Worm (Caenorhabditis elegans) whole organism, L1 larva: ENCODE results near the gene arrd-25.

ENCODE experiments used
- C04F5.9 ChIP-seq: sonication (generic microtip); optimal IDR thresholded peaks from 2 replicates; lab custom pipeline; 2016; ENCODE audit warnings: missing genetic modification characterization, missing compliant biosample characterization
- C16A3.4 ChIP-seq: fragments of 150-350 bp; optimal IDR thresholded peaks from 2 replicates; lab custom pipeline; 2014; ENCODE audit warnings: missing biosample characterization, missing genetic modification characterization
- F16B12.6 ChIP-seq: fragments of 150-350 bp; optimal IDR thresholded peaks from 2 replicates; lab custom pipeline; 2014; ENCODE audit warnings: missing biosample characterization, missing genetic modification characterization
- Y116A8C.19 ChIP-seq: sonication (generic microtip); optimal IDR thresholded peaks from 2 replicates; lab custom pipeline; 2016; ENCODE audit warnings: missing compliant biosample characterization, missing genetic modification characterization, borderline replicate concordance
- aha-1 ChIP-seq: fragments of 150-350 bp; optimal IDR thresholded peaks from 2 replicates; lab custom pipeline; 2014; ENCODE audit warnings: missing biosample characterization, missing genetic modification characterization
- blmp-1 ChIP-seq: fragments of 150-350 bp; optimal IDR thresholded peaks from 2 replicates; lab custom pipeline; 2014; ENCODE audit warnings: missing biosample characterization, missing genetic modification characterization
- ceh-63 ChIP-seq: fragments of 200-800 bp; sonication (Bioruptor generic); optimal IDR thresholded peaks from 2 replicates; lab custom pipeline; 2018; ENCODE audit warnings: mild to moderate bottlenecking, missing genetic modification characterization, missing compliant biosample characterization
- ceh-90 ChIP-seq: sonication (generic microtip); optimal IDR thresholded peaks from 2 replicates; lab custom pipeline; 2016; ENCODE audit warnings: missing genetic modification characterization, missing compliant biosample characterization
- efl-3 ChIP-seq: fragments of 200-800 bp; sonication (Bioruptor generic); optimal IDR thresholded peaks from 2 replicates; lab custom pipeline; 2018; ENCODE audit warnings: mild to moderate bottlenecking, missing genetic modification characterization, missing compliant biosample characterization
- egl-13 ChIP-seq: sonication (generic microtip); optimal IDR thresholded peaks from 2 replicates; lab custom pipeline; 2016; ENCODE audit warnings: missing genotype, missing genetic modification reagents, missing genetic modification characterization, missing compliant biosample characterization
- elt-2 ChIP-seq: sonication (generic microtip); optimal IDR thresholded peaks from 2 replicates; lab custom pipeline; 2016; ENCODE audit warnings: missing genetic modification characterization, mild to moderate bottlenecking, inconsistent platforms, missing compliant biosample characterization, missing genetic modification reagents
- elt-3 ChIP-seq, 6 experiments: fragments of 150-350 bp in 1 of 6; sonication (generic microtip); optimal IDR thresholded peaks; 2 replicates each; lab custom pipeline; 2017 to 2018; ENCODE audit warnings: missing biosample characterization in 6 of 6, missing genetic modification characterization in 6 of 6, inconsistent platforms in 1 of 6
- fkh-4 ChIP-seq: sonication (generic microtip); optimal IDR thresholded peaks from 2 replicates; lab custom pipeline; 2016; ENCODE audit warnings: missing compliant biosample characterization, missing genetic modification characterization, borderline replicate concordance
- fos-1 ChIP-seq: fragments of 150-350 bp; optimal IDR thresholded peaks from 2 replicates; lab custom pipeline; 2014; ENCODE audit warnings: missing biosample characterization, missing genetic modification characterization
- grh-1 ChIP-seq: fragments of 200-800 bp; sonication (Bioruptor generic); IDR thresholded peaks from 2 replicates; pipeline ENCODE4 v1.3.6; 2022; ENCODE audit warnings: missing genetic modification reagents, missing genetic modification characterization, missing compliant biosample characterization
- hlh-17 ChIP-seq: fragments of 200-800 bp; sonication (Bioruptor generic); optimal IDR thresholded peaks from 2 replicates; lab custom pipeline; 2018; ENCODE audit warnings: missing genetic modification characterization, mild to moderate bottlenecking, missing compliant biosample characterization, moderate library complexity, borderline replicate concordance
- isw-1 ChIP-seq: fragments of 200-800 bp; sonication (Bioruptor generic); IDR thresholded peaks from 2 replicates; pipeline ENCODE4 v1.3.6; 2022; ENCODE audit warnings: missing genetic modification characterization, missing compliant biosample characterization
- lin-13 ChIP-seq: fragments of 150-350 bp; optimal IDR thresholded peaks from 2 replicates; lab custom pipeline; 2014; ENCODE audit warnings: missing biosample characterization, missing genetic modification reagents, missing genetic modification characterization
- lin-15B ChIP-seq: fragments of 150-350 bp; sonication (generic microtip); optimal IDR thresholded peaks from 3 replicates; lab custom pipeline; 2014; ENCODE audit warnings: missing biosample characterization, missing genetic modification characterization
- mab-9 ChIP-seq: fragments of 200-800 bp; sonication (Bioruptor generic); IDR thresholded peaks from 2 replicates; pipeline ENCODE4 v1.3.6; 2022; ENCODE audit warnings: missing genetic modification reagents, missing genetic modification characterization, missing compliant biosample characterization
- nhr-20 ChIP-seq: sonication (generic microtip); optimal IDR thresholded peaks from 2 replicates; lab custom pipeline; 2016; ENCODE audit warnings: mild to moderate bottlenecking, missing genetic modification characterization, missing compliant biosample characterization
- nhr-237 ChIP-seq: fragments of 150-350 bp; optimal IDR thresholded peaks from 2 replicates; lab custom pipeline; 2014; ENCODE audit warnings: missing biosample characterization, missing genetic modification characterization
- nhr-47 ChIP-seq: sonication (generic microtip); optimal IDR thresholded peaks from 2 replicates; lab custom pipeline; 2016; ENCODE audit warnings: mild to moderate bottlenecking, missing genetic modification characterization, moderate library complexity, missing compliant biosample characterization
- nhr-71 ChIP-seq: sonication (generic microtip); optimal IDR thresholded peaks from 2 replicates; lab custom pipeline; 2016; ENCODE audit warnings: mild to moderate bottlenecking, missing genetic modification characterization, moderate library complexity, missing compliant biosample characterization
- nhr-76 ChIP-seq: sonication (generic microtip); optimal IDR thresholded peaks from 2 replicates; lab custom pipeline; 2017; ENCODE audit warnings: missing biosample characterization, missing genetic modification characterization
- nhr-77 ChIP-seq: fragments of 150-350 bp; optimal IDR thresholded peaks from 2 replicates; lab custom pipeline; 2014; ENCODE audit warnings: missing biosample characterization, missing genetic modification characterization
- nhr-90 ChIP-seq: sonication (generic microtip); optimal IDR thresholded peaks from 2 replicates; lab custom pipeline; 2016; ENCODE audit warnings: mild to moderate bottlenecking, missing genetic modification characterization, missing compliant biosample characterization; ENCODE audit not compliant: poor library complexity
- pag-3 ChIP-seq: sonication (generic microtip); optimal IDR thresholded peaks from 2 replicates; lab custom pipeline; 2017; ENCODE audit warnings: missing genetic modification characterization, mild to moderate bottlenecking, missing compliant biosample characterization, antibody characterized with exemption, borderline replicate concordance; ENCODE audit not compliant: insufficient read depth
- pqm-1 ChIP-seq: sonication (generic microtip); optimal IDR thresholded peaks from 3 replicates; lab custom pipeline; 2017; ENCODE audit warnings: missing biosample characterization, missing genetic modification characterization
- rnt-1 ChIP-seq: sonication (generic microtip); optimal IDR thresholded peaks from 2 replicates; lab custom pipeline; 2016; ENCODE audit warnings: mild to moderate bottlenecking, missing genetic modification characterization, moderate library complexity, missing compliant biosample characterization
- skn-1 ChIP-seq: fragments of 150-350 bp; optimal IDR thresholded peaks from 2 replicates; lab custom pipeline; 2014; ENCODE audit warnings: missing biosample characterization, missing genetic modification characterization
- snpc-4 ChIP-seq: fragments of 150-350 bp; optimal IDR thresholded peaks from 2 replicates; lab custom pipeline; 2014; ENCODE audit warnings: missing biosample characterization, missing genetic modification characterization
- snu-23 ChIP-seq: sonication (generic microtip); optimal IDR thresholded peaks from 2 replicates; lab custom pipeline; 2016; ENCODE audit warnings: missing genetic modification characterization, missing compliant biosample characterization
- sox-4 ChIP-seq: sonication (generic microtip); optimal IDR thresholded peaks from 2 replicates; lab custom pipeline; 2016; ENCODE audit warnings: missing genetic modification characterization, missing compliant biosample characterization
- sptf-1 ChIP-seq: fragments of 150-350 bp; optimal IDR thresholded peaks from 2 replicates; lab custom pipeline; 2014; ENCODE audit warnings: missing biosample characterization, missing genetic modification characterization
- swsn-7 ChIP-seq: sonication (generic microtip); optimal IDR thresholded peaks from 2 replicates; lab custom pipeline; 2016; ENCODE audit warnings: missing genetic modification characterization, missing compliant biosample characterization
- tbx-2 ChIP-seq: sonication (generic microtip); optimal IDR thresholded peaks from 2 replicates; lab custom pipeline; 2016; ENCODE audit warnings: missing genetic modification characterization, missing compliant biosample characterization
- tlp-1 ChIP-seq: fragments of 150-350 bp; optimal IDR thresholded peaks from 2 replicates; lab custom pipeline; 2014; ENCODE audit warnings: missing biosample characterization, missing genetic modification characterization
- unc-130 ChIP-seq: fragments of 150-350 bp; optimal IDR thresholded peaks from 2 replicates; lab custom pipeline; 2017; ENCODE audit warnings: missing biosample characterization, missing genetic modification characterization, inconsistent platforms
- unc-30 ChIP-seq: sonication (generic microtip); optimal IDR thresholded peaks from 2 replicates; lab custom pipeline; 2017; ENCODE audit warnings: missing biosample characterization, missing genetic modification characterization
- unc-98 ChIP-seq: fragments of 200-800 bp; sonication (Bioruptor generic); IDR thresholded peaks from 2 replicates; pipeline ENCODE4 v1.3.6; 2022; ENCODE audit warnings: missing genetic modification characterization, missing compliant biosample characterization
- xbp-1 ChIP-seq: sonication (generic microtip); optimal IDR thresholded peaks from 2 replicates; lab custom pipeline; 2016; ENCODE audit warnings: missing genetic modification characterization, missing compliant biosample characterization
- zip-4 ChIP-seq: fragments of 200-800 bp; sonication (Bioruptor generic); optimal IDR thresholded peaks from 2 replicates; lab custom pipeline; 2018; ENCODE audit warnings: mild to moderate bottlenecking, missing genetic modification characterization, moderate library complexity, missing compliant biosample characterization
- ztf-4 ChIP-seq: fragments of 150-350 bp; optimal IDR thresholded peaks from 2 replicates; lab custom pipeline; 2014; ENCODE audit warnings: missing biosample characterization, missing genetic modification characterization

The arrd-25 gene

DNA sequence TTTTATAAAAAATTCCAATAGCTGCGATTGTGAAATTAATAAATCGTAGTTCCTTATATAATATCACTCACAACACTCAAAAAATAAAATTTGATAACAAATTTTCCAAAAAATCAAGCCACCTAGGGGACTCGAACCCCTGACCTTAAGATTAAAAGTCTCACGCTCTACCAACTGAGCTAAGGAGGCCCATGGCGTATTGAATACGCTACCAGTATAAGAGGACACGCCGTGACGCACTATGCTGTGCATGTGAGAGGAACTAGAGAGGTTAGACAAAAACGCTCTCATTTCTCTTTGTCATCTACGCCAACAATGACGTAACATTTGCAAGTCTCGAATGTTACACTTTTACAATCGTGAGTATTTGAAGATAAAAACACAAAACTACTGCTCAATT is 30.2 kb downstream of the arrd-25 start (continued):
- TF ChIP-seq swsn-7 (tag; lab: Kevin White, UChicago) (peak; percentile 91), fos-1 (tag; lab: Kevin White, UChicago) (peak; percentile 87), xbp-1 (peak; percentile 88), nhr-20 (tag; lab: Kevin White, UChicago) (peak; percentile 90), elt-3 (tag; optimal IDR thresholded peaks at IDR 0.05; lab: Kevin White, UChicago) (peak in 2 of 6 experiments; percentile 36 to 60), lin-13 (peak; percentile 76), ceh-90 (tag; lab: Kevin White, UChicago) (no peak), blmp-1 (tag; lab: Kevin White, UChicago) (peak; percentile 39), nhr-90 (tag; lab: Kevin White, UChicago) (peak; percentile 87), unc-30 (no peak), nhr-71 (tag; lab: Kevin White, UChicago) (peak; percentile 94), C16A3.4 (tag; lab: Kevin White, UChicago) (peak; percentile 91), isw-1 (GFP tag; lab: Robert Waterston, UW) (peak; percentile 50), zip-4 (GFP tag; lab: Kevin White, UChicago) (peak; percentile 55), lin-15B (tag; lab: Kevin White, UChicago) (no peak), mab-9 (GFP tag; lab: Robert Waterston, UW) (0 out of 2 replicates have a peak, but pooled peaks have one; percentile 44), rnt-1 (tag; lab: Kevin White, UChicago) (peak; percentile 92), nhr-237 (tag; lab: Kevin White, UChicago) (peak; percentile 42), Y116A8C.19 (no peak), hlh-17 (GFP tag; lab: Kevin White, UChicago) (no peak), egl-13 (tag; lab: Kevin White, UChicago) (peak; percentile 81), ztf-4 (peak; percentile 82), efl-3 (GFP tag; lab: Kevin White, UChicago) (peak; percentile 5), fkh-4 (tag; lab: Kevin White, UChicago) (no peak), F16B12.6 (peak; percentile 4), nhr-76 (tag; lab: Kevin White, UChicago) (no peak), ceh-63 (GFP tag; lab: Kevin White, UChicago) (no peak), aha-1 (peak; percentile 9), grh-1 (GFP tag; lab: Robert Waterston, UW) (peak; percentile 42; the same call in 1 of the 2 replicates), elt-2 (peak; percentile 76), tbx-2 (tag; lab: Kevin White, UChicago) (peak; percentile 89), sptf-1 (no peak), snu-23 (peak; percentile 96), skn-1 (tag; lab: Kevin White, UChicago) (peak; percentile 62), nhr-77 (tag; lab: Kevin White, UChicago) (peak; percentile 80)
- TF ChIP-seq, all 84 proteins: peak for 62

DNA sequence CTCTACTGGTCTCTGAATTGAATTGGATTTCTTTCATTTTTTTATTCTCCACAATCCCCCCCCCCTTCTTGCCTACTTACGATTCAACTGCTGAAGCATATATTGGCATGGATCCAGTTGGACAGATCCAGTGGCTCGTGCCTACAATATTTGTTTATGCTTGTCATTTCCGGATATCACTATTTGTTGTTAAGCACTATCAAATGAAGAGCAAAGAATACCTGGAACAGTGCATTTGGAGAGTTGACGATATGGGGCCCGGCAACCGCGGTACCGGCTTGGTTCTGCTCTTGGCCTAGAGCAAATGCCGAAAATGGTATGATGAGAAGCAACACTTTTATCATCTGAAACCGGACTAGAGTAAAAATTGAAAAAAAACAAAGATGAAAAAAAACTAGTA is 34.0 kb downstream of the arrd-25 start, which contains the start of gene lgc-21:
TSS of gene lgc-21 (minus strand) at position 344 of the 400 bp plus-strand sequence.
- TF ChIP-seq zip-4 (GFP tag; lab: Kevin White, UChicago): no peak
- no peak for TF ChIP-seq blmp-1 (tag; lab: Kevin White, UChicago)
- TF ChIP-seq tbx-2 (tag; lab: Kevin White, UChicago): no peak
- TF ChIP-seq C04F5.9 (tag; lab: Kevin White, UChicago): no peak
- no peak for TF ChIP-seq snpc-4 (tag; lab: Kevin White, UChicago)
- TF ChIP-seq unc-98 (GFP tag; lab: Robert Waterston, UW): no peak
- no peak for TF ChIP-seq nhr-47
- TF ChIP-seq Y116A8C.19: no peak

DNA sequence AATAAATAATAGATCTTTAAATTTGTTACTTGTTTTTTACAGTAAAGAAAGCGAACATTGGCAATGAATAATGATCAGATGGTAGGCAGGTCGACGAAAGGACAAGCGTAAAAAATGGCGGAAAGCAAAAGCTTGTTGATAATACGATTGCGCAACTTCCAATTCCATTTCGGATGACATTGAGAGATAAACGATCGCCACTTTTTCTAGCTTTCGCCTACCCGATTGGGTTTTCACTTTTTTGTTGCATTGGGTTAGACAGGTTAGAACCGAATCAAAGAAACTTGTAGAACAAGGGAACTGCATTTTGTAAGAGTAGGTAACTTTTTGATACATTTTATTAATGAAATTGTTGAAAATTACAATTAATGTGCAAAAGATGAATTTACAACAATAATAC is 35.9 kb downstream of the arrd-25 start:
- TF ChIP-seq pqm-1 (no peak), pag-3 (tag; lab: Kevin White, UChicago) (no peak), sox-4 (tag; lab: Kevin White, UChicago) (no peak), tlp-1 (tag; lab: Kevin White, UChicago) (no peak), blmp-1 (tag; lab: Kevin White, UChicago) (peak; percentile 98), unc-130 (tag; lab: Kevin White, UChicago) (no peak)
